Worm (Caenorhabditis elegans) whole organism, L1 larva: Measurements from ENCODE around the gene F55A11.11.

Experiments used
- C04F5.9 ChIP-seq: sonication (generic microtip); optimal IDR thresholded peaks from 2 replicates; lab custom pipeline; 2016; ENCODE audit warnings: missing genetic modification characterization, missing compliant biosample characterization
- C34B4.2 ChIP-seq: sonication (generic microtip); optimal IDR thresholded peaks from 2 replicates; lab custom pipeline; 2017; ENCODE audit warnings: mild to moderate bottlenecking, missing genetic modification characterization, missing compliant biosample characterization
- F16B12.6 ChIP-seq: fragments of 150-350 bp; optimal IDR thresholded peaks from 2 replicates; lab custom pipeline; 2014; ENCODE audit warnings: missing biosample characterization, missing genetic modification characterization
- Y116A8C.19 ChIP-seq: sonication (generic microtip); optimal IDR thresholded peaks from 2 replicates; lab custom pipeline; 2016; ENCODE audit warnings: missing compliant biosample characterization, missing genetic modification characterization, borderline replicate concordance
- aha-1 ChIP-seq: fragments of 150-350 bp; optimal IDR thresholded peaks from 2 replicates; lab custom pipeline; 2014; ENCODE audit warnings: missing biosample characterization, missing genetic modification characterization
- ama-1 ChIP-seq: fragments of 150-350 bp; optimal IDR thresholded peaks from 2 replicates; lab custom pipeline; 2014
- blmp-1 ChIP-seq: fragments of 150-350 bp; optimal IDR thresholded peaks from 2 replicates; lab custom pipeline; 2014; ENCODE audit warnings: missing biosample characterization, missing genetic modification characterization
- ceh-8 ChIP-seq: fragments of 200-800 bp; sonication (Bioruptor generic); optimal IDR thresholded peaks from 2 replicates; lab custom pipeline; 2018; ENCODE audit warnings: mild to moderate bottlenecking, missing genetic modification characterization, moderate library complexity, missing compliant biosample characterization
- ceh-88 ChIP-seq: fragments of 200-800 bp; sonication (Bioruptor generic); IDR thresholded peaks from 2 replicates; pipeline ENCODE4 v1.3.6; 2022; ENCODE audit warnings: missing genetic modification characterization, missing compliant biosample characterization
- ceh-90 ChIP-seq: sonication (generic microtip); optimal IDR thresholded peaks from 2 replicates; lab custom pipeline; 2016; ENCODE audit warnings: missing genetic modification characterization, missing compliant biosample characterization
- ces-1 ChIP-seq: fragments of 150-350 bp; optimal IDR thresholded peaks from 2 replicates; lab custom pipeline; 2014; ENCODE audit warnings: missing biosample characterization, missing genetic modification reagents, missing genetic modification characterization
- efl-1 ChIP-seq, 4 experiments: fragments of 150-350 bp; optimal IDR thresholded peaks in 3 of 4; peaks in 1 of 4; 1 replicate in 1 of 4; 2 replicates in 3 of 4; lab custom pipeline; 2014; ENCODE audit warnings: missing biosample characterization in 2 of 4, missing genetic modification characterization in 2 of 4, missing genetic modification reagents in 2 of 4
- elt-3 ChIP-seq, 6 experiments: fragments of 150-350 bp in 1 of 6; sonication (generic microtip); optimal IDR thresholded peaks; 2 replicates each; lab custom pipeline; 2017 to 2018; ENCODE audit warnings: missing biosample characterization in 6 of 6, missing genetic modification characterization in 6 of 6, inconsistent platforms in 1 of 6
- fkh-10 ChIP-seq: sonication (generic microtip); optimal IDR thresholded peaks from 2 replicates; lab custom pipeline; 2017; ENCODE audit warnings: missing biosample characterization, missing genetic modification reagents, missing genetic modification characterization
- fkh-8 ChIP-seq: sonication (generic microtip); optimal IDR thresholded peaks from 2 replicates; lab custom pipeline; 2016; ENCODE audit warnings: mild to moderate bottlenecking, missing genetic modification characterization, missing compliant biosample characterization
- jun-1 ChIP-seq: fragments of 150-350 bp; optimal IDR thresholded peaks from 2 replicates; lab custom pipeline; 2014; ENCODE audit warnings: missing biosample characterization, missing genetic modification reagents, missing genetic modification characterization
- lin-13 ChIP-seq: fragments of 150-350 bp; optimal IDR thresholded peaks from 2 replicates; lab custom pipeline; 2014; ENCODE audit warnings: missing biosample characterization, missing genetic modification reagents, missing genetic modification characterization
- lin-14 ChIP-seq: fragments of 200-800 bp; sonication (Bioruptor generic); optimal IDR thresholded peaks from 2 replicates; lab custom pipeline; 2018; ENCODE audit warnings: mild to moderate bottlenecking, missing genetic modification characterization, moderate library complexity, missing compliant biosample characterization
- lin-15B ChIP-seq: fragments of 150-350 bp; sonication (generic microtip); optimal IDR thresholded peaks from 3 replicates; lab custom pipeline; 2014; ENCODE audit warnings: missing biosample characterization, missing genetic modification characterization
- mep-1 ChIP-seq: fragments of 150-350 bp; optimal IDR thresholded peaks from 2 replicates; lab custom pipeline; 2014; ENCODE audit warnings: missing biosample characterization, missing genetic modification characterization
- nhr-19 ChIP-seq: fragments of 200-800 bp; sonication (Bioruptor generic); conservative IDR thresholded peaks from 2 replicates; pipeline ENCODE4 v1.3.6; 2022; ENCODE audit warnings: missing genetic modification characterization, missing compliant biosample characterization
- nhr-28 ChIP-seq: fragments of 150-350 bp; optimal IDR thresholded peaks from 2 replicates; lab custom pipeline; 2014; ENCODE audit warnings: missing biosample characterization, missing genetic modification characterization
- nhr-77 ChIP-seq: fragments of 150-350 bp; optimal IDR thresholded peaks from 2 replicates; lab custom pipeline; 2014; ENCODE audit warnings: missing biosample characterization, missing genetic modification characterization
- nhr-85 ChIP-seq: sonication (generic microtip); peaks from one replicate; lab custom pipeline; 2016; ENCODE audit warnings: missing genetic modification characterization, inconsistent platforms, missing compliant biosample characterization
- pax-3 ChIP-seq: fragments of 200-800 bp; sonication (Bioruptor generic); optimal IDR thresholded peaks from 2 replicates; lab custom pipeline; 2018; ENCODE audit warnings: mild to moderate bottlenecking, missing genetic modification characterization, moderate library complexity, missing compliant biosample characterization
- pqm-1 ChIP-seq: sonication (generic microtip); optimal IDR thresholded peaks from 3 replicates; lab custom pipeline; 2017; ENCODE audit warnings: missing biosample characterization, missing genetic modification characterization
- snu-23 ChIP-seq: sonication (generic microtip); optimal IDR thresholded peaks from 2 replicates; lab custom pipeline; 2016; ENCODE audit warnings: missing genetic modification characterization, missing compliant biosample characterization
- tbx-2 ChIP-seq: sonication (generic microtip); optimal IDR thresholded peaks from 2 replicates; lab custom pipeline; 2016; ENCODE audit warnings: missing genetic modification characterization, missing compliant biosample characterization
- unc-130 ChIP-seq: fragments of 150-350 bp; optimal IDR thresholded peaks from 2 replicates; lab custom pipeline; 2017; ENCODE audit warnings: missing biosample characterization, missing genetic modification characterization, inconsistent platforms
- unc-86 ChIP-seq: sonication (generic microtip); optimal IDR thresholded peaks from 2 replicates; lab custom pipeline; 2016; ENCODE audit warnings: missing genetic modification characterization, missing compliant biosample characterization
- vab-15 ChIP-seq: sonication (generic microtip); optimal IDR thresholded peaks from 2 replicates; lab custom pipeline; 2017; ENCODE audit warnings: missing genotype, mild to moderate bottlenecking, missing genetic modification characterization, missing compliant biosample characterization
- xbp-1 ChIP-seq: sonication (generic microtip); optimal IDR thresholded peaks from 2 replicates; lab custom pipeline; 2016; ENCODE audit warnings: missing genetic modification characterization, missing compliant biosample characterization

The F55A11.11 gene

ce11 chrV:11777846-11778245 lies 5.1 kb upstream of the F55A11.11 start (continued):
- no peak for TF ChIP-seq pax-3 (tag; lab: Kevin White, UChicago)
- no peak for TF ChIP-seq lin-13 (GFP tag; lab: Kevin White, UChicago)

- TF ChIP-seq lin-14 (GFP tag; lab: Kevin White, UChicago): peak; percentile 32
- TF ChIP-seq efl-1 (optimal IDR thresholded peaks at IDR 0.05; lab: Kevin White, UChicago): no peak
- TF ChIP-seq efl-1 (GFP tag; optimal IDR thresholded peaks at IDR 0.05 in 1 of 2; lab: Kevin White, UChicago): peak in 1 of 2 experiments; percentile 62
- TF ChIP-seq F16B12.6 (tag; lab: Kevin White, UChicago): no peak
- TF ChIP-seq unc-86 (tag; lab: Kevin White, UChicago): no peak
- peak; percentile 72 for TF ChIP-seq nhr-85
- peak; percentile 25 for TF ChIP-seq snu-23
These were observed 3.6 kb upstream of the F55A11.11 start for ce11 chrV:11779310-11779709.

ce11 chrV:11779810-11780209 lies 3.1 kb upstream of the F55A11.11 start:
- TF ChIP-seq jun-1 (tag; lab: Kevin White, UChicago) (no peak), snu-23 (no peak), lin-14 (GFP tag; lab: Kevin White, UChicago) (peak; percentile 17), xbp-1 (tag; lab: Kevin White, UChicago) (no peak), pqm-1 (tag; lab: Kevin White, UChicago) (no peak), fkh-10 (GFP tag; lab: Kevin White, UChicago) (no peak), tbx-2 (tag; lab: Kevin White, UChicago) (no peak), elt-3 (tag; optimal IDR thresholded peaks at IDR 0.05; lab: Kevin White, UChicago) (peak in 1 of 6 experiments; percentile 33), aha-1 (tag; lab: Kevin White, UChicago) (no peak), mep-1 (tag; lab: Kevin White, UChicago) (peak; percentile 46), nhr-28 (tag; lab: Kevin White, UChicago) (no peak), ceh-90 (tag; lab: Kevin White, UChicago) (no peak), vab-15 (tag; lab: Kevin White, UChicago) (no peak), ama-1 (lab: Kevin White, UChicago) (no peak), Y116A8C.19 (tag; lab: Kevin White, UChicago) (no peak), unc-86 (tag; lab: Kevin White, UChicago) (no peak), fkh-8 (no peak), ces-1 (no peak)
- TF ChIP-seq, all 84 proteins: peak for 3

ce11 chrV:11787258-11787657 lies 4.3 kb downstream of the F55A11.11 start, which contains the start of gene F55A11.7:
Gene F55A11.7, minus strand, starts transcription at chrV:11787443.
- no peak for TF ChIP-seq jun-1 (tag; lab: Kevin White, UChicago)
- peak; percentile 94 for TF ChIP-seq blmp-1 (tag; lab: Kevin White, UChicago)
- no peak for TF ChIP-seq C04F5.9 (tag; lab: Kevin White, UChicago)
- no peak for TF ChIP-seq lin-13 (GFP tag; lab: Kevin White, UChicago)
- no peak for TF ChIP-seq nhr-77 (tag; lab: Kevin White, UChicago)
- TF ChIP-seq unc-130 (tag; lab: Kevin White, UChicago): no peak
- TF ChIP-seq ceh-88: no peak
- no peak for TF ChIP-seq ceh-90 (tag; lab: Kevin White, UChicago)

DNA sequence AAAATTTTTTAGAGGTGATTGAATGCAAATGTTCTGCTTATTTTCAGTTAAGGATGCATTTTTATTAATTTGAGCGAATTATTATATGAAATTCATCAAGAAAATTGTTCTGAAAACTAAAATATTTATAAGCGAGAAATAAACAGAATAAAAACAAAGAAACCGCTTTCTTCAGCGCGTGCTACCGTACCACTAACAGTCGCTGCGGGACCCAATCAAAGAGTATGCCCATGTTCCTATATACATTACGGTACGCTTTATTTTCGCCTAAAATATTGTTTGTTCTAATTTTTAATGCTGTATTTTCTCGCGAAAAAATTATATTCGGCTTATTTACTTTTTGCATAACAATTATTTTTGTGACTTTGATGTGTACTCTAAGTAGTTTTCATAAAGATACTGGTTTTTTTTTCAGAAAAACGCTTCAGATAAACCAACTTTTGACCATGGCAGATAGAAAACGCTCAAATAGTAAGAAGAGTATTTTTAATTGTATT lies 4.8 kb downstream of the F55A11.11 start, which contains the start of gene F55A11.8:
TSS of gene F55A11.8 (plus strand) at position 447 of the 497 bp plus-strand sequence.
- TF ChIP-seq fkh-10 (GFP tag; lab: Kevin White, UChicago) (no peak), nhr-85 (peak; percentile 23)

DNA sequence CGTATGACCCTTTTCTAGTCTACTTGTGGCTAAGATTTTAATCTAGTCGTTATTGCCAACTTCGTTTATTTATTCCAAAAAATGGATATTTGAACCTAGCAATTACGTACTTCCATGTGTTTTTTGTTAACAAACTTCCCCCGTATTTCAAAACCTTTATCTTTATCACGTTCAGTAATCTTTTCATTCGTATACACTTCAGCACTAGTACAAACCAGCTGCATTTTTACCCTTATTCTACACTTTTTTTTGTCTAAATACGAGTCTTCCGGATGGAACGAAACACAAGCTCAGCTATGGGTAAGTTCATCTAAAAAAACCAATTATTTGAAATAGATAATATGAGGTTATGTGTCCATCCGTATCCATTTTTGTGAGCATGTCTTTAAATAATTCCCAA lies 6.5 kb downstream of the F55A11.11 start, which contains the start of gene D2023.1:
TSS of gene D2023.1 (plus strand) at position 77 of the 400 bp plus-strand sequence.
- TF ChIP-seq ceh-8: no peak
- TF ChIP-seq nhr-28 (tag; lab: Kevin White, UChicago): no peak
- no peak for TF ChIP-seq C34B4.2 (tag; lab: Kevin White, UChicago)
- no peak for TF ChIP-seq lin-15B (tag; lab: Kevin White, UChicago)
- TF ChIP-seq nhr-19: no peak
